Worm (Caenorhabditis elegans): ENCODE results near the gene ncl-1.

- TF ChIP-seq mxl-3 (GFP tag; optimal IDR thresholded peaks at IDR 0.05) (no peak), unc-62 (GFP tag; optimal IDR thresholded peaks at IDR 0.05 in 1 of 2) (no peak), unc-62 (tag; optimal IDR thresholded peaks at IDR 0.05) (no peak), skn-1 (tag; optimal IDR thresholded peaks at IDR 0.05) (no peak), ZK546.5 (tag; optimal IDR thresholded peaks at IDR 0.05) (no peak), D1046.2 (GFP tag; IDR thresholded peaks at IDR 0.05) (no peak), pha-4 (GFP tag; IDR thresholded peaks at IDR 0.05) (no peak), pha-4 (tag; optimal IDR thresholded peaks at IDR 0.05) (no peak), nhr-76 (tag; optimal IDR thresholded peaks at IDR 0.05) (no peak), spr-3 (GFP tag; optimal IDR thresholded peaks at IDR 0.05) (no peak), mdl-1 (tag; optimal IDR thresholded peaks at IDR 0.05) (no peak)
Observed at ce11 chrIII:7716550-7716949, 3.0 kb upstream of the ncl-1 start.

Measured in whole organism, L4 larva.